Worm (Caenorhabditis elegans) whole organism, L2 larva: ENCODE data around the gene bris-1.

Experiments
- R02D3.7 ChIP-seq: fragments of 150-350 bp; optimal IDR thresholded peaks from 2 replicates; lab custom pipeline; 2014; ENCODE audit warnings: missing biosample characterization, missing genetic modification characterization
- Y55F3AM.14 ChIP-seq: fragments of 200-800 bp; sonication (Bioruptor generic); optimal IDR thresholded peaks from 2 replicates; lab custom pipeline; 2018; ENCODE audit warnings: mild to moderate bottlenecking, missing genetic modification characterization, missing compliant biosample characterization
- ceh-82 ChIP-seq: fragments of 150-350 bp; optimal IDR thresholded peaks from 2 replicates; lab custom pipeline; 2014; ENCODE audit warnings: missing biosample characterization, missing genetic modification characterization
- crh-2 ChIP-seq: sonication (generic microtip); optimal IDR thresholded peaks from 2 replicates; lab custom pipeline; 2017; ENCODE audit warnings: missing biosample characterization, missing genetic modification characterization
- elt-3 ChIP-seq: sonication (generic microtip); optimal IDR thresholded peaks from 2 replicates; lab custom pipeline; 2017; ENCODE audit warnings: missing biosample characterization, missing genetic modification characterization
- mab-5 ChIP-seq: fragments of 150-350 bp; optimal IDR thresholded peaks from 2 replicates; lab custom pipeline; 2014; ENCODE audit warnings: missing biosample characterization, missing genetic modification characterization
- mdl-1 ChIP-seq, 2 experiments: fragments of 150-350 bp in 1 of 2; sonication (generic microtip) in 1 of 2; optimal IDR thresholded peaks; 2 replicates each; lab custom pipeline; 2017; ENCODE audit warnings: missing biosample characterization in 2 of 2, missing genetic modification characterization in 2 of 2
- nhr-23 ChIP-seq: fragments of 150-350 bp; optimal IDR thresholded peaks from 2 replicates; lab custom pipeline; 2014; ENCODE audit warnings: missing biosample characterization, missing genetic modification reagents, missing genetic modification characterization
- nhr-237 ChIP-seq: fragments of 150-350 bp; optimal IDR thresholded peaks from 2 replicates; lab custom pipeline; 2014; ENCODE audit warnings: missing biosample characterization, missing genetic modification characterization
- sem-4 ChIP-seq: fragments of 150-350 bp; optimal IDR thresholded peaks from 2 replicates; lab custom pipeline; 2014; ENCODE audit warnings: missing biosample characterization, missing genetic modification reagents, missing genetic modification characterization
- sma-3 ChIP-seq: sonication (generic microtip); optimal IDR thresholded peaks from 2 replicates; lab custom pipeline; 2016; ENCODE audit warnings: missing genetic modification reagents, missing genetic modification characterization, missing compliant biosample characterization
- zag-1 ChIP-seq: fragments of 150-350 bp; optimal IDR thresholded peaks from 2 replicates; lab custom pipeline; 2014; ENCODE audit warnings: missing biosample characterization, missing genetic modification characterization

bris-1 gene

ce11 chrIV:3759823-3760222, 59.3 kb downstream of the bris-1 start:
- TF ChIP-seq zag-1 (tag; lab: Kevin White, UChicago) (no peak), R02D3.7 (tag; lab: Kevin White, UChicago) (no peak), sem-4 (no peak), elt-3 (tag; lab: Kevin White, UChicago) (no peak), nhr-237 (tag; lab: Kevin White, UChicago) (no peak), Y55F3AM.14 (no peak), mab-5 (tag; lab: Kevin White, UChicago) (no peak), ceh-82 (tag; lab: Kevin White, UChicago) (no peak), mdl-1 (tag; optimal IDR thresholded peaks at IDR 0.05; lab: Kevin White, UChicago) (no peak), nhr-23 (tag; lab: Kevin White, UChicago) (no peak), crh-2 (tag; lab: Kevin White, UChicago) (no peak), sma-3 (GFP tag; lab: Kevin White, UChicago) (no peak)
